Worm (Caenorhabditis elegans) whole organism, L3 larva: Measurements from ENCODE around the gene flh-2.
"Not testable (repeated sequence)": the region's sequence is repeated elsewhere in the genome, so short reads cannot be mapped to it uniquely, and the experiment has no call there.

Experiments used
- ZK546.5 ChIP-seq: sonication (generic microtip); optimal IDR thresholded peaks from 2 replicates; lab custom pipeline; 2017; ENCODE audit warnings: missing biosample characterization, missing genetic modification characterization
- aly-2 ChIP-seq: fragments of 150-350 bp; optimal IDR thresholded peaks from 2 replicates; lab custom pipeline; 2014; ENCODE audit warnings: missing biosample characterization, missing genetic modification characterization
- ceh-82 ChIP-seq: fragments of 150-350 bp; optimal IDR thresholded peaks from 2 replicates; lab custom pipeline; 2014; ENCODE audit warnings: missing biosample characterization, missing genetic modification characterization
- daf-12 ChIP-seq: fragments of 150-350 bp; optimal IDR thresholded peaks from 2 replicates; lab custom pipeline; 2014; ENCODE audit warnings: missing biosample characterization, missing genetic modification reagents, missing genetic modification characterization
- egl-5 ChIP-seq: fragments of 150-350 bp; optimal IDR thresholded peaks from 2 replicates; lab custom pipeline; 2017; ENCODE audit warnings: missing biosample characterization, missing genetic modification reagents, missing genetic modification characterization, inconsistent platforms
- elt-2 ChIP-seq: sonication (generic microtip); optimal IDR thresholded peaks from 2 replicates; lab custom pipeline; 2016; ENCODE audit warnings: missing genetic modification reagents, mild to moderate bottlenecking, missing genetic modification characterization, missing compliant biosample characterization
- elt-3 ChIP-seq, 3 experiments: fragments of 150-350 bp in 1 of 3; sonication (generic microtip) in 2 of 3; optimal IDR thresholded peaks; 2 replicates in 2 of 3; 4 replicates in 1 of 3; lab custom pipeline; 2014 to 2017; ENCODE audit warnings: missing biosample characterization in 3 of 3, missing genetic modification characterization in 3 of 3
- fkh-10 ChIP-seq: sonication (generic microtip); optimal IDR thresholded peaks from 2 replicates; lab custom pipeline; 2017; ENCODE audit warnings: missing biosample characterization, missing genetic modification reagents, missing genetic modification characterization
- fkh-2 ChIP-seq: fragments of 150-350 bp; optimal IDR thresholded peaks from 2 replicates; lab custom pipeline; 2014; ENCODE audit warnings: missing biosample characterization, missing genetic modification reagents, missing genetic modification characterization
- hmg-11 ChIP-seq: sonication (generic microtip); optimal IDR thresholded peaks from 2 replicates; lab custom pipeline; 2016; ENCODE audit warnings: missing genetic modification characterization, missing compliant biosample characterization
- jun-1 ChIP-seq: fragments of 150-350 bp; optimal IDR thresholded peaks from 2 replicates; lab custom pipeline; 2014; ENCODE audit warnings: missing biosample characterization, missing genetic modification reagents, missing genetic modification characterization
- lin-15B ChIP-seq: fragments of 150-350 bp; optimal IDR thresholded peaks from 2 replicates; lab custom pipeline; 2014; ENCODE audit warnings: missing biosample characterization, missing genetic modification characterization
- lin-39 ChIP-seq: fragments of 150-350 bp; optimal IDR thresholded peaks from 2 replicates; lab custom pipeline; 2018; ENCODE audit warnings: missing biosample characterization, missing genetic modification reagents, missing genetic modification characterization
- lsy-12 ChIP-seq: sonication (generic microtip); optimal IDR thresholded peaks from 2 replicates; lab custom pipeline; 2016; ENCODE audit warnings: mild to moderate bottlenecking, missing genetic modification characterization, missing compliant biosample characterization
- mdl-1 ChIP-seq: fragments of 150-350 bp; optimal IDR thresholded peaks from 2 replicates; lab custom pipeline; 2014; ENCODE audit warnings: missing biosample characterization, missing genetic modification characterization
- mml-1 ChIP-seq: fragments of 150-350 bp; sonication (generic microtip); optimal IDR thresholded peaks from 3 replicates; lab custom pipeline; 2014; ENCODE audit warnings: missing biosample characterization, missing genetic modification characterization
- nfya-1 ChIP-seq: sonication (generic microtip); optimal IDR thresholded peaks from 2 replicates; lab custom pipeline; 2017; ENCODE audit warnings: missing genetic modification characterization, mild to moderate bottlenecking, missing compliant biosample characterization, antibody characterized with exemption, moderate library complexity; ENCODE audit not compliant: insufficient read depth
- nhr-11 ChIP-seq: fragments of 150-350 bp; optimal IDR thresholded peaks from 2 replicates; lab custom pipeline; 2014; ENCODE audit warnings: missing biosample characterization, missing genetic modification characterization
- nhr-23 ChIP-seq: fragments of 150-350 bp; optimal IDR thresholded peaks from 2 replicates; lab custom pipeline; 2014; ENCODE audit warnings: missing biosample characterization, missing genetic modification reagents, missing genetic modification characterization
- nhr-237 ChIP-seq: fragments of 150-350 bp; optimal IDR thresholded peaks from 2 replicates; lab custom pipeline; 2014; ENCODE audit warnings: missing biosample characterization, missing genetic modification characterization
- nhr-25 ChIP-seq: sonication (generic microtip); optimal IDR thresholded peaks from 2 replicates; lab custom pipeline; 2017; ENCODE audit warnings: missing biosample characterization, missing genetic modification characterization
- nhr-28 ChIP-seq: fragments of 150-350 bp; optimal IDR thresholded peaks from 2 replicates; lab custom pipeline; 2014; ENCODE audit warnings: missing biosample characterization, missing genetic modification characterization
- nhr-43 ChIP-seq: sonication (generic microtip); optimal IDR thresholded peaks from 2 replicates; lab custom pipeline; 2016; ENCODE audit warnings: mild to moderate bottlenecking, missing genetic modification characterization, missing compliant biosample characterization; ENCODE audit not compliant: poor library complexity, severe bottlenecking
- nhr-77 ChIP-seq: fragments of 150-350 bp; optimal IDR thresholded peaks from 2 replicates; lab custom pipeline; 2014; ENCODE audit warnings: missing biosample characterization, missing genetic modification characterization
- pha-4 ChIP-seq: fragments of 150-350 bp; optimal IDR thresholded peaks from 2 replicates; lab custom pipeline; 2014; ENCODE audit warnings: missing biosample characterization, missing genetic modification reagents, missing genetic modification characterization
- skn-1 ChIP-seq: fragments of 150-350 bp; optimal IDR thresholded peaks from 2 replicates; lab custom pipeline; 2014; ENCODE audit warnings: missing biosample characterization, missing genetic modification characterization
- tbx-2 ChIP-seq: sonication (generic microtip); optimal IDR thresholded peaks from 2 replicates; lab custom pipeline; 2016; ENCODE audit warnings: mild to moderate bottlenecking, missing genetic modification characterization, missing compliant biosample characterization
- ztf-11 ChIP-seq: fragments of 150-350 bp; optimal IDR thresholded peaks from 2 replicates; lab custom pipeline; 2014; ENCODE audit warnings: missing biosample characterization, missing genetic modification characterization
- ztf-4 ChIP-seq: fragments of 150-350 bp; optimal IDR thresholded peaks from 2 replicates; lab custom pipeline; 2014; ENCODE audit warnings: missing biosample characterization, missing genetic modification characterization

flh-2 gene

ce11 chrIII:4962886-4963285 is 11.0 kb downstream of the flh-2 start, which contains the start of gene C27F2.9 (continued):
- no peak for TF ChIP-seq nhr-28 (tag; lab: Kevin White, UChicago)
- peak; percentile 92 for TF ChIP-seq pha-4 (tag; lab: Kevin White, UChicago)
- TF ChIP-seq fkh-10, result peak; percentile 3
- peak; percentile 27 for TF ChIP-seq ceh-82 (tag; lab: Kevin White, UChicago)
- TF ChIP-seq ZK546.5 (tag; lab: Kevin White, UChicago), result no peak
- peak; percentile 72 for TF ChIP-seq lsy-12 (tag; lab: Kevin White, UChicago)
- TF ChIP-seq skn-1 (tag; lab: Kevin White, UChicago), result peak; percentile 64

- TF ChIP-seq ZK546.5 (tag; lab: Kevin White, UChicago) (no peak), nhr-23 (tag; lab: Kevin White, UChicago) (no peak), nhr-11 (tag; lab: Kevin White, UChicago) (no peak), tbx-2 (no peak), lin-15B (no peak), nhr-28 (tag; lab: Kevin White, UChicago) (no peak), ztf-4 (tag; lab: Kevin White, UChicago) (no peak), lin-39 (tag; lab: Kevin White, UChicago) (no peak), elt-2 (tag; lab: Kevin White, UChicago) (no peak), egl-5 (tag; lab: Kevin White, UChicago) (no peak), nhr-25 (tag; lab: Kevin White, UChicago) (no peak), pha-4 (tag; lab: Kevin White, UChicago) (no peak), fkh-2 (tag; lab: Kevin White, UChicago) (no peak), mdl-1 (no peak), nhr-43 (tag; lab: Kevin White, UChicago) (no peak), jun-1 (tag; lab: Kevin White, UChicago) (no peak), nhr-237 (tag; lab: Kevin White, UChicago) (no peak), aly-2 (tag; lab: Kevin White, UChicago) (no peak)
Measured at ce11 chrIII:4965271-4965670, 13.3 kb downstream of the flh-2 start, which contains the start of gene nca-2. Gene nca-2 (plus strand): TSS chrIII:4965571.

DNA sequence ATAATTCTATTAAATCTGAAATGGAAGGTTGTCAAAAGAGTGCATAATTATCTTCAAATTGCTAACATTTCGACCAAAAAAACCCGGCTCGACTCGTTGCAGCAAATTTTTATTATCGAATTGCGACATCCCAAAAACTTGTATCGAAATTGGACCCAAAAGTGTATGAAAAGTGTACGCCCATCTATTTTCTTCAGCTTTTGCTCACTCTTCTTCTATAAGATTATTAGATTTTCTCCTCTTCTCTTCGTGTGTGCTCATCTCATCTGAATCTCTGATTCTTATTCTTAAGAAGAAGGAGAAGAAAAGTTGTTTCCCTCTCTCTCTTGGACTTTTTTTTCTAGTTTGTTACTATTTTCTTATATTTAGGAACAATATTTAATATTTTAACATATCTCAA is 15.3 kb downstream of the flh-2 start:
- TF ChIP-seq nhr-77 (tag; lab: Kevin White, UChicago) (no peak), fkh-10 (peak; percentile 94)

DNA sequence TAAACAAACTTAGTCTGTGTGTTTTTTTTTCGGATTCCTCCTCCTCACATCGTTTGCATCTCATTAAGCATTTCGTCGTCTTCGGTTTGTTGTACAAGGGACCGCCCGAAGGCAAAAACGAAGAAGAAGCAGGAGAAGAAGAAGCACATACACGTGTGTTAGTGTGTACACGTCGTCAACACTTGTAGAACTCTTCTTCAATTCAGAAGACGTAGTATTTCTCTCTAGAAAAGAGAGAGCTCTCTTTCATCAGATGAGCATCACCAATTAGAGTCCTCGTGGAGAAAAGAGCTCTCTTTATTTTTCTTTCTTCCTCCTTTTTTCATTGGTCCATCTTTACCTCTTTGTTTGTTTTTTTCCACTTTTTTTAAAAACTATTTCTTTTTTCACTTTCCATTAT is 16.2 kb downstream of the flh-2 start:
- no peak for TF ChIP-seq lin-15B
- TF ChIP-seq nfya-1, result peak; percentile 12
- no peak for TF ChIP-seq nhr-77 (tag; lab: Kevin White, UChicago)
- no peak for TF ChIP-seq aly-2 (tag; lab: Kevin White, UChicago)

DNA sequence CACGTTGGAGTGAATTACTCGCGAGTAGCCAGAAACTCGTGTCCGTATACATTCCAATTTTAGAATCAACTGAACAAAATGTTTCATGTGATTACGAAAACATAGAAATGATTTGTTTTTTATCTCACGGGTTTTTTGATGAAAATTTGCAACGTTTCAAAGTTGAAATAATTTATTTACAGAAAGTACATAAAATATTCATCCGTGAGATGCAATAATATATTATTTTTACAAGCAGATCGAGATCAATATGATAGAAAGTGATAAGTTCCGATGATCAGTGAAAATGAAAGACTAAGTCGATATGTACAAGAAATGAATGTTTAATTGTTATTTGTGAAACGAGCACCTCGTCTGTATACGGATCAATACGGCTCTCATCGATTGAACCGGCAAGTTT is 28.4 kb downstream of the flh-2 start, which contains the start of gene C27F2.6:
Gene C27F2.6, minus strand, starts transcription at position 101 of the 400 bp plus-strand sequence.
- TF ChIP-seq mml-1 (tag; lab: Kevin White, UChicago); elt-3 (tag; optimal IDR thresholded peaks at IDR 0.05; lab: Kevin White, UChicago); ztf-11 (tag; lab: Kevin White, UChicago): not testable (repeated sequence)

DNA sequence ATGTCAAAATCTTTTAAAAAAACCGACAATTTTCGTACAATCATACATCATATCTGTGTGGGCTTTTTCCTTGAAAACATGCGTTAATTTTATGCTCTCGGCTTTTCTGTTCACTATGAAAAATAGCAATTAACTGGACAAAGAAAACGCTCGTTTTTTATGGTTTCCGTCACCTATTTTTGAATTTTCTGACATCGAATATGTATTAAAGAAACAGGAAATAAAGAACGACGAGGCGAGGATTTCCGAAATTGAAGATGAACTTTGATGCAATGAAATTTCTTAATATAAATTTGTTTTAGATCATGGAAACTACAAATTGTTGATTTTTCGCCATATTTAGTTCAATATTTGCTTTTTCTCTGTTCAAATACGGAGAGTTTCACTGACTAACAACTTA is 32.0 kb downstream of the flh-2 start:
- TF ChIP-seq daf-12 (tag; lab: Kevin White, UChicago) (no peak), nhr-11 (tag; lab: Kevin White, UChicago) (no peak), elt-2 (tag; lab: Kevin White, UChicago) (no peak), lin-39 (tag; lab: Kevin White, UChicago) (no peak), hmg-11 (tag; lab: Kevin White, UChicago) (no peak), ztf-11 (tag; lab: Kevin White, UChicago) (no peak)
